Worm (Caenorhabditis elegans) whole organism, L4 larva: ENCODE results near the gene fkb-1.

Experiments
- D1046.2 ChIP-seq: fragments of 200-800 bp; sonication (Bioruptor generic); IDR thresholded peaks from 2 replicates; pipeline ENCODE4 v1.3.6; 2022; ENCODE audit warnings: missing genetic modification characterization, missing compliant biosample characterization
- F44E2.7 ChIP-seq: fragments of 200-800 bp; sonication (Bioruptor generic); IDR thresholded peaks from 2 replicates; pipeline ENCODE4 v2.1.2; 2022; ENCODE audit warnings: missing genetic modification characterization, missing compliant biosample characterization
- R02D3.7 ChIP-seq: fragments of 150-350 bp; sonication (generic microtip); optimal IDR thresholded peaks from 3 replicates; lab custom pipeline; 2014; ENCODE audit warnings: missing biosample characterization, missing genetic modification characterization
- T20F7.1 ChIP-seq: fragments of 200-800 bp; sonication (Bioruptor generic); optimal IDR thresholded peaks from 2 replicates; lab custom pipeline; 2018; ENCODE audit warnings: mild to moderate bottlenecking, missing genetic modification characterization, missing compliant biosample characterization
- T26A8.4 ChIP-seq: fragments of 200-800 bp; sonication (Bioruptor generic); IDR thresholded peaks from 2 replicates; pipeline ENCODE4 v1.3.6; 2022; ENCODE audit warnings: missing genetic modification characterization, missing compliant biosample characterization
- Y105C5A.15 ChIP-seq: fragments of 200-800 bp; sonication (Bioruptor generic); IDR thresholded peaks from 2 replicates; pipeline ENCODE4 v1.3.6; 2022; ENCODE audit warnings: missing genetic modification characterization, missing compliant biosample characterization
- Y48G9A.11 ChIP-seq: fragments of 200-800 bp; sonication (Bioruptor generic); IDR thresholded peaks from 2 replicates; pipeline ENCODE4 v1.3.6; 2022; ENCODE audit warnings: missing genetic modification reagents, missing genetic modification characterization, missing compliant biosample characterization
- Y5F2A.4 ChIP-seq: fragments of 200-800 bp; sonication (Bioruptor generic); optimal IDR thresholded peaks from 2 replicates; lab custom pipeline; 2018; ENCODE audit warnings: mild to moderate bottlenecking, missing genetic modification characterization, missing compliant biosample characterization
- ZK337.2 ChIP-seq: fragments of 200-800 bp; sonication (Bioruptor generic); IDR thresholded peaks from 2 replicates; pipeline ENCODE4 v1.3.6; 2022; ENCODE audit warnings: missing genetic modification reagents, missing genetic modification characterization, missing compliant biosample characterization
- ZK546.5 ChIP-seq, 2 experiments: sonication (generic microtip); optimal IDR thresholded peaks; 2 replicates each; lab custom pipeline; 2017; ENCODE audit warnings: missing biosample characterization in 2 of 2, missing genetic modification characterization in 2 of 2
- ama-1 ChIP-seq: fragments of 150-350 bp; optimal IDR thresholded peaks from 2 replicates; lab custom pipeline; 2014; ENCODE audit warnings: inconsistent platforms, mixed read lengths
- ceh-20 ChIP-seq: fragments of 200-800 bp; sonication (Bioruptor generic); IDR thresholded peaks from 2 replicates; pipeline ENCODE4 v1.3.6; 2022; ENCODE audit warnings: missing genetic modification reagents, missing genetic modification characterization, missing compliant biosample characterization
- ceh-32 ChIP-seq: sonication (generic microtip); optimal IDR thresholded peaks from 2 replicates; lab custom pipeline; 2016; ENCODE audit warnings: mild to moderate bottlenecking, missing genetic modification characterization, missing compliant biosample characterization; ENCODE audit not compliant: poor library complexity
- ceh-44 ChIP-seq: fragments of 200-800 bp; sonication (Bioruptor generic); IDR thresholded peaks from 2 replicates; pipeline ENCODE4 v1.3.6; 2022; ENCODE audit warnings: missing genetic modification reagents, missing genetic modification characterization, missing compliant biosample characterization
- cey-2 ChIP-seq: sonication (generic microtip); optimal IDR thresholded peaks from 3 replicates; lab custom pipeline; 2017; ENCODE audit warnings: missing genetic modification characterization, mild to moderate bottlenecking, missing compliant biosample characterization, antibody characterized with exemption, borderline replicate concordance; ENCODE audit not compliant: insufficient read depth
- daf-19 ChIP-seq: fragments of 200-800 bp; sonication (Bioruptor generic); conservative IDR thresholded peaks from 2 replicates; pipeline ENCODE4 v1.3.6; 2022; ENCODE audit warnings: missing genetic modification characterization, missing compliant biosample characterization
- dmd-8 ChIP-seq: fragments of 200-800 bp; sonication (Bioruptor generic); IDR thresholded peaks from 2 replicates; pipeline ENCODE4 v1.3.6; 2022; ENCODE audit warnings: missing genetic modification characterization, missing compliant biosample characterization
- dmd-9 ChIP-seq: fragments of 200-800 bp; sonication (Bioruptor generic); IDR thresholded peaks from 2 replicates; pipeline ENCODE4 v1.3.6; 2022; ENCODE audit warnings: missing genetic modification reagents, missing genetic modification characterization, missing compliant biosample characterization
- dpl-1 ChIP-seq: fragments of 150-350 bp; optimal IDR thresholded peaks from 2 replicates; lab custom pipeline; 2014; ENCODE audit warnings: missing biosample characterization, missing genetic modification reagents, missing genetic modification characterization
- duxl-1 ChIP-seq: sonication (generic microtip); optimal IDR thresholded peaks from 2 replicates; lab custom pipeline; 2016; ENCODE audit warnings: mild to moderate bottlenecking, missing genetic modification characterization, moderate library complexity, missing compliant biosample characterization; ENCODE audit not compliant: poor library complexity
- fkh-10 ChIP-seq: fragments of 150-350 bp; optimal IDR thresholded peaks from 2 replicates; lab custom pipeline; 2014; ENCODE audit warnings: missing biosample characterization, missing genetic modification reagents, missing genetic modification characterization
- hif-1 ChIP-seq, 2 experiments: sonication (generic microtip); optimal IDR thresholded peaks; 2 replicates each; lab custom pipeline; 2016 to 2017; ENCODE audit warnings: missing compliant biosample characterization in 2 of 2, missing genetic modification characterization in 2 of 2, missing genetic modification reagents in 2 of 2, missing genotype in 2 of 2, mild to moderate bottlenecking in 1 of 2
- hlh-11 ChIP-seq: fragments of 200-800 bp; sonication (Bioruptor generic); optimal IDR thresholded peaks from 2 replicates; lab custom pipeline; 2018; ENCODE audit warnings: mild to moderate bottlenecking, missing genetic modification characterization, missing compliant biosample characterization
- hlh-30 ChIP-seq: sonication (generic microtip); optimal IDR thresholded peaks from 2 replicates; lab custom pipeline; 2017; ENCODE audit warnings: antibody characterized with exemption, mild to moderate bottlenecking, missing genetic modification characterization, missing compliant biosample characterization; ENCODE audit not compliant: insufficient read depth
- jun-1 ChIP-seq: fragments of 150-350 bp; optimal IDR thresholded peaks from 2 replicates; lab custom pipeline; 2014; ENCODE audit warnings: missing biosample characterization, missing genetic modification reagents, missing genetic modification characterization
- lim-7 ChIP-seq: fragments of 200-800 bp; sonication (Bioruptor generic); IDR thresholded peaks from 2 replicates; pipeline ENCODE4 v1.3.6; 2022; ENCODE audit warnings: missing genetic modification characterization, missing compliant biosample characterization
- lin-1 ChIP-seq: fragments of 200-800 bp; sonication (Bioruptor generic); IDR thresholded peaks from 2 replicates; pipeline ENCODE4 v1.3.6; 2022; ENCODE audit warnings: missing genetic modification reagents, missing genetic modification characterization, missing compliant biosample characterization
- lin-13 ChIP-seq: fragments of 150-350 bp; optimal IDR thresholded peaks from 2 replicates; lab custom pipeline; 2014; ENCODE audit warnings: missing biosample characterization, missing genetic modification reagents, missing genetic modification characterization
- lin-38 ChIP-seq: fragments of 200-800 bp; sonication (Bioruptor generic); IDR thresholded peaks from 2 replicates; pipeline ENCODE4 v1.3.6; 2022; ENCODE audit warnings: missing genetic modification reagents, missing genetic modification characterization, missing compliant biosample characterization
- lin-39 ChIP-seq: fragments of 150-350 bp; optimal IDR thresholded peaks from 2 replicates; lab custom pipeline; 2014; ENCODE audit warnings: missing biosample characterization, missing genetic modification reagents, missing genetic modification characterization
- lir-3 ChIP-seq: sonication (generic microtip); optimal IDR thresholded peaks from 2 replicates; lab custom pipeline; 2016; ENCODE audit warnings: mild to moderate bottlenecking, missing genetic modification characterization, missing compliant biosample characterization
- madf-5 ChIP-seq, 2 experiments: fragments of 200-800 bp; sonication (Bioruptor generic); IDR thresholded peaks; 2 replicates each; pipeline ENCODE4 v1.3.6; 2022; ENCODE audit warnings: missing compliant biosample characterization in 2 of 2, missing genetic modification characterization in 2 of 2
- mdl-1 ChIP-seq, 2 experiments: fragments of 150-350 bp in 1 of 2; sonication (generic microtip) in 1 of 2; optimal IDR thresholded peaks; 2 replicates each; lab custom pipeline; 2014 to 2017; ENCODE audit warnings: missing biosample characterization in 2 of 2, missing genetic modification characterization in 2 of 2
- mes-2 ChIP-seq: sonication (generic microtip); optimal IDR thresholded peaks from 2 replicates; lab custom pipeline; 2016; ENCODE audit warnings: missing genotype, mild to moderate bottlenecking, missing genetic modification characterization, missing compliant biosample characterization; ENCODE audit not compliant: poor library complexity, severe bottlenecking
- nhr-102 ChIP-seq: sonication (generic microtip); optimal IDR thresholded peaks from 2 replicates; lab custom pipeline; 2016; ENCODE audit warnings: mild to moderate bottlenecking, missing genetic modification characterization, moderate library complexity, missing compliant biosample characterization
- nhr-11 ChIP-seq: fragments of 150-350 bp; optimal IDR thresholded peaks from 2 replicates; lab custom pipeline; 2014; ENCODE audit warnings: missing biosample characterization, missing genetic modification characterization
- nhr-237 ChIP-seq: sonication (generic microtip); optimal IDR thresholded peaks from 2 replicates; lab custom pipeline; 2017; ENCODE audit warnings: missing biosample characterization, missing genetic modification characterization
- nhr-25 ChIP-seq: sonication (generic microtip); optimal IDR thresholded peaks from 2 replicates; lab custom pipeline; 2017; ENCODE audit warnings: missing genetic modification characterization, mild to moderate bottlenecking, missing compliant biosample characterization, antibody characterized with exemption, moderate library complexity, borderline replicate concordance; ENCODE audit not compliant: insufficient read depth
- nhr-28 ChIP-seq: fragments of 150-350 bp; optimal IDR thresholded peaks from 2 replicates; lab custom pipeline; 2014; ENCODE audit warnings: missing biosample characterization, missing genetic modification characterization
- nhr-41 ChIP-seq: fragments of 200-800 bp; sonication (Bioruptor generic); IDR thresholded peaks from 2 replicates; pipeline ENCODE4 v1.3.6; 2022; ENCODE audit warnings: missing genetic modification reagents, missing genetic modification characterization, missing compliant biosample characterization
- nhr-42 ChIP-seq: fragments of 200-800 bp; sonication (Bioruptor generic); IDR thresholded peaks from 2 replicates; pipeline ENCODE4 v1.3.6; 2022; ENCODE audit warnings: missing genetic modification characterization, missing compliant biosample characterization
- nhr-76 ChIP-seq: fragments of 150-350 bp; optimal IDR thresholded peaks from 2 replicates; lab custom pipeline; 2014; ENCODE audit warnings: missing biosample characterization, missing genetic modification characterization
- php-3 ChIP-seq: fragments of 200-800 bp; sonication (Bioruptor generic); IDR thresholded peaks from 2 replicates; pipeline ENCODE4 v1.3.6; 2022; ENCODE audit warnings: missing genetic modification reagents, missing genetic modification characterization, missing compliant biosample characterization
- pqm-1 ChIP-seq: sonication (generic microtip); optimal IDR thresholded peaks from 2 replicates; lab custom pipeline; 2017; ENCODE audit warnings: missing biosample characterization, missing genetic modification characterization
- skn-1 ChIP-seq: fragments of 150-350 bp; optimal IDR thresholded peaks from 2 replicates; lab custom pipeline; 2014; ENCODE audit warnings: missing biosample characterization, missing genetic modification characterization
- snpc-4 ChIP-seq: fragments of 150-350 bp; optimal IDR thresholded peaks from 2 replicates; lab custom pipeline; 2014; ENCODE audit warnings: missing biosample characterization, missing genetic modification characterization
- tra-1 ChIP-seq: fragments of 200-800 bp; sonication (Bioruptor generic); IDR thresholded peaks from 2 replicates; pipeline ENCODE4 v1.3.6; 2022; ENCODE audit warnings: missing genetic modification reagents, missing genetic modification characterization, missing compliant biosample characterization
- unc-39 ChIP-seq: sonication (generic microtip); optimal IDR thresholded peaks from 2 replicates; lab custom pipeline; 2017; ENCODE audit warnings: missing biosample characterization, missing genetic modification characterization
- vab-7 ChIP-seq: fragments of 200-800 bp; sonication (Bioruptor generic); IDR thresholded peaks from 2 replicates; pipeline ENCODE4 v1.3.6; 2022; ENCODE audit warnings: missing genetic modification reagents, missing genetic modification characterization, missing compliant biosample characterization
- zfp-2 ChIP-seq: sonication (generic microtip); optimal IDR thresholded peaks from 2 replicates; lab custom pipeline; 2016; ENCODE audit warnings: mild to moderate bottlenecking, missing genetic modification characterization, missing compliant biosample characterization
- ztf-11 ChIP-seq: fragments of 150-350 bp; optimal IDR thresholded peaks from 2 replicates; lab custom pipeline; 2014; ENCODE audit warnings: missing biosample characterization, missing genetic modification characterization

The fkb-1 gene

DNA sequence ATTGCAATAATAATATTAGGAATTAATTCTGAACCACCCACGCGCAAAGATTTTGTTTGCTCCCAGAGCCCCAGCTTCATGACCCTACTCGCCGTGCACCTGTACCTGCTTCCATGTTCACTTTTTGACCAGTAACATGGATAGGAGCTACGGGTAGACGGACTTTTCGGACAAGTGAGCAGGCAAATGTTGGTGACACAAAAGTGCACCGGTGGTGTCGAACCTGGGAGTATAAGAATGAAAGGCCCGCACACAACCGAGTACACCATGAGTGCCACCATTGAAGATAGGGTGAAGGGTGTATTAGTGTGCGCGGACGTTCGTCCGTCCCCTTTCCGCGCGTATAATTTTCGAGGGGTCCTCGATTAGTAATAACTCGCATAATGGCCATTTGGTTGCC lies 10.4 kb upstream of the fkb-1 start (continued):
- TF ChIP-seq pqm-1 (tag; lab: Kevin White, UChicago) (no peak), lin-38 (GFP tag; lab: Robert Waterston, UW) (peak; percentile 78), tra-1 (GFP tag; lab: Robert Waterston, UW) (peak; percentile 76), fkh-10 (GFP tag; lab: Kevin White, UChicago) (no peak), ztf-11 (tag; lab: Kevin White, UChicago) (no peak), R02D3.7 (tag; lab: Kevin White, UChicago) (no peak), cey-2 (tag; lab: Kevin White, UChicago) (no peak), T26A8.4 (GFP tag; lab: Robert Waterston, UW) (peak; percentile 72), mes-2 (tag; lab: Kevin White, UChicago) (peak; percentile 79), daf-19 (peak; percentile 85), dpl-1 (no peak), nhr-25 (no peak), nhr-237 (tag; lab: Kevin White, UChicago) (no peak), ama-1 (lab: Kevin White, UChicago) (no peak), ZK337.2 (peak; percentile 65; the same call in 1 of the 2 replicates), nhr-102 (peak; percentile 73), nhr-11 (tag; lab: Kevin White, UChicago) (no peak), madf-5 (GFP tag; IDR thresholded peaks at IDR 0.05; lab: Robert Waterston, UW) (peak; percentile 28 to 76; a peak in 1 of 4 replicates), ceh-44 (GFP tag; lab: Robert Waterston, UW) (peak; percentile 91), lin-1 (GFP tag; lab: Robert Waterston, UW) (peak; percentile 78), nhr-41 (GFP tag; lab: Robert Waterston, UW) (0 out of 2 replicates have a peak, but pooled peaks have one; percentile 55), hlh-30 (tag; lab: Kevin White, UChicago) (no peak), dmd-8 (peak; percentile 86), nhr-28 (no peak), F44E2.7 (GFP tag; lab: Robert Waterston, UW) (0 out of 2 replicates have a peak, but pooled peaks have one; percentile 43), Y48G9A.11 (GFP tag; lab: Robert Waterston, UW) (peak; percentile 76), zfp-2 (tag; lab: Kevin White, UChicago) (peak; percentile 42), lin-39 (tag; lab: Kevin White, UChicago) (no peak), T20F7.1 (GFP tag; lab: Kevin White, UChicago) (peak; percentile 31), nhr-76 (tag; lab: Kevin White, UChicago) (no peak), D1046.2 (GFP tag; lab: Robert Waterston, UW) (peak; percentile 84), nhr-42 (peak; percentile 50; the same call in 1 of the 2 replicates), snpc-4 (no peak), ceh-20 (peak; percentile 71), unc-39 (tag; lab: Kevin White, UChicago) (no peak), vab-7 (GFP tag; lab: Robert Waterston, UW) (peak; percentile 87), lim-7 (GFP tag; lab: Robert Waterston, UW) (peak; percentile 96), lir-3 (peak; percentile 17), jun-1 (tag; lab: Kevin White, UChicago) (no peak), lin-13 (GFP tag; lab: Kevin White, UChicago) (no peak), Y5F2A.4 (peak; percentile 89), hif-1 (tag; optimal IDR thresholded peaks at IDR 0.05; lab: Kevin White, UChicago) (peak in 1 of 2 experiments; percentile 54), php-3 (GFP tag; lab: Robert Waterston, UW) (peak; percentile 79), mdl-1 (tag; optimal IDR thresholded peaks at IDR 0.05; lab: Kevin White, UChicago) (no peak), Y105C5A.15 (GFP tag; lab: Robert Waterston, UW) (peak; percentile 77; the same call in 1 of the 2 replicates), duxl-1 (peak; percentile 18), ZK546.5 (tag; optimal IDR thresholded peaks at IDR 0.05; lab: Kevin White, UChicago) (no peak), dmd-9 (GFP tag; lab: Robert Waterston, UW) (no peak), skn-1 (tag; lab: Kevin White, UChicago) (no peak), hlh-11 (no peak), ceh-32 (tag; lab: Kevin White, UChicago) (no peak)
